Worm (Caenorhabditis elegans) whole organism, early embryonic: ENCODE data around the gene tbx-38.

Source experiments
- F13C5.2 ChIP-seq: sonication (generic microtip); optimal IDR thresholded peaks from 2 replicates; lab custom pipeline; 2017; ENCODE audit warnings: mild to moderate bottlenecking, missing genetic modification characterization, inconsistent platforms, missing compliant biosample characterization
- aly-1 ChIP-seq: sonication (generic microtip); optimal IDR thresholded peaks from 2 replicates; lab custom pipeline; 2016; ENCODE audit warnings: missing genetic modification characterization, missing compliant biosample characterization
- ama-1 ChIP-seq: fragments of 150-350 bp; optimal IDR thresholded peaks from 2 replicates; lab custom pipeline; 2014
- ceh-13 ChIP-seq: fragments of 200-800 bp; sonication (Bioruptor generic); optimal IDR thresholded peaks from 2 replicates; lab custom pipeline; 2018; ENCODE audit warnings: mild to moderate bottlenecking, missing genetic modification characterization, missing compliant biosample characterization
- ets-7 ChIP-seq: sonication (generic microtip); optimal IDR thresholded peaks from 2 replicates; lab custom pipeline; 2016; ENCODE audit warnings: missing genotype, missing genetic modification characterization, missing compliant biosample characterization
- flt-1 ChIP-seq: fragments of 200-800 bp; sonication (Bioruptor generic); IDR thresholded peaks from 2 replicates; pipeline ENCODE4 v1.3.6; 2022; ENCODE audit warnings: missing genetic modification characterization, missing compliant biosample characterization
- hmbx-1 ChIP-seq: sonication (generic microtip); optimal IDR thresholded peaks from 2 replicates; lab custom pipeline; 2016; ENCODE audit warnings: mild to moderate bottlenecking, missing genetic modification characterization, missing compliant biosample characterization
- hmg-4 ChIP-seq: fragments of 200-800 bp; sonication (Bioruptor generic); optimal IDR thresholded peaks from 2 replicates; lab custom pipeline; 2018; ENCODE audit warnings: mild to moderate bottlenecking, missing genetic modification characterization, missing compliant biosample characterization
- hnd-1 ChIP-seq: sonication (generic microtip); optimal IDR thresholded peaks from 2 replicates; lab custom pipeline; 2016; ENCODE audit warnings: missing genetic modification characterization, missing compliant biosample characterization
- tbx-11 ChIP-seq: fragments of 200-800 bp; sonication (Bioruptor generic); IDR thresholded peaks from 2 replicates; pipeline ENCODE4 v1.3.6; 2022; ENCODE audit warnings: missing genetic modification characterization, missing compliant biosample characterization

ce11 chrIII:11742191-11742590 lies 43.7 kb downstream of the tbx-38 start:
- TF ChIP-seq hmg-4 (no peak), hmbx-1 (tag; lab: Kevin White, UChicago) (no peak), ama-1 (lab: Kevin White, UChicago) (no peak), hnd-1 (tag; lab: Kevin White, UChicago) (no peak), F13C5.2 (tag; lab: Kevin White, UChicago) (no peak), ets-7 (tag; lab: Kevin White, UChicago) (no peak), aly-1 (tag; lab: Kevin White, UChicago) (no peak), flt-1 (no peak), ceh-13 (GFP tag; lab: Kevin White, UChicago) (no peak), tbx-11 (GFP tag; lab: Robert Waterston, UW) (no peak)
